Worm (Caenorhabditis elegans) whole organism, L1 larva: ENCODE results near the gene F49C12.5.
A peak's percentile ranks its signal among the peaks of the same experiment; 100 is the strongest.

Experiments used
- C04F5.9 ChIP-seq: sonication (generic microtip); optimal IDR thresholded peaks from 2 replicates; lab custom pipeline; 2016; ENCODE audit warnings: missing genetic modification characterization, missing compliant biosample characterization
- C16A3.4 ChIP-seq: fragments of 150-350 bp; optimal IDR thresholded peaks from 2 replicates; lab custom pipeline; 2014; ENCODE audit warnings: missing biosample characterization, missing genetic modification characterization
- alr-1 ChIP-seq: fragments of 200-800 bp; sonication (Bioruptor generic); optimal IDR thresholded peaks from 2 replicates; lab custom pipeline; 2018; ENCODE audit warnings: borderline replicate concordance, mild to moderate bottlenecking, missing genetic modification characterization, missing compliant biosample characterization
- blmp-1 ChIP-seq: fragments of 150-350 bp; optimal IDR thresholded peaks from 2 replicates; lab custom pipeline; 2014; ENCODE audit warnings: missing biosample characterization, missing genetic modification characterization
- ceh-63 ChIP-seq: fragments of 200-800 bp; sonication (Bioruptor generic); optimal IDR thresholded peaks from 2 replicates; lab custom pipeline; 2018; ENCODE audit warnings: mild to moderate bottlenecking, missing genetic modification characterization, missing compliant biosample characterization
- ceh-82 ChIP-seq, 3 experiments: fragments of 150-350 bp in 1 of 3; sonication (generic microtip) in 2 of 3; optimal IDR thresholded peaks; 2 replicates each; lab custom pipeline; 2014 to 2017; ENCODE audit warnings: missing biosample characterization in 3 of 3, missing genetic modification characterization in 3 of 3
- ceh-88 ChIP-seq: fragments of 200-800 bp; sonication (Bioruptor generic); IDR thresholded peaks from 2 replicates; pipeline ENCODE4 v1.3.6; 2022; ENCODE audit warnings: missing genetic modification characterization, missing compliant biosample characterization
- ceh-90 ChIP-seq: sonication (generic microtip); optimal IDR thresholded peaks from 2 replicates; lab custom pipeline; 2016; ENCODE audit warnings: missing genetic modification characterization, missing compliant biosample characterization
- dpl-1 ChIP-seq, 3 experiments: fragments of 150-350 bp in 2 of 3; sonication (generic microtip) in 1 of 3; optimal IDR thresholded peaks; 2 replicates each; lab custom pipeline; 2014 to 2017; ENCODE audit warnings: missing biosample characterization in 3 of 3, missing genetic modification characterization in 3 of 3, missing genetic modification reagents in 3 of 3
- efl-1 ChIP-seq, 4 experiments: fragments of 150-350 bp; optimal IDR thresholded peaks in 3 of 4; peaks in 1 of 4; 1 replicate in 1 of 4; 2 replicates in 3 of 4; lab custom pipeline; 2014; ENCODE audit warnings: missing biosample characterization in 2 of 4, missing genetic modification characterization in 2 of 4, missing genetic modification reagents in 2 of 4
- elt-2 ChIP-seq: sonication (generic microtip); optimal IDR thresholded peaks from 2 replicates; lab custom pipeline; 2016; ENCODE audit warnings: missing genetic modification characterization, mild to moderate bottlenecking, inconsistent platforms, missing compliant biosample characterization, missing genetic modification reagents
- elt-3 ChIP-seq, 6 experiments: fragments of 150-350 bp in 1 of 6; sonication (generic microtip); optimal IDR thresholded peaks; 2 replicates each; lab custom pipeline; 2017 to 2018; ENCODE audit warnings: missing biosample characterization in 6 of 6, missing genetic modification characterization in 6 of 6, inconsistent platforms in 1 of 6
- fkh-4 ChIP-seq: sonication (generic microtip); optimal IDR thresholded peaks from 2 replicates; lab custom pipeline; 2016; ENCODE audit warnings: missing compliant biosample characterization, missing genetic modification characterization, borderline replicate concordance
- grh-1 ChIP-seq: fragments of 200-800 bp; sonication (Bioruptor generic); IDR thresholded peaks from 2 replicates; pipeline ENCODE4 v1.3.6; 2022; ENCODE audit warnings: missing genetic modification reagents, missing genetic modification characterization, missing compliant biosample characterization
- irx-1 ChIP-seq: sonication (generic microtip); optimal IDR thresholded peaks from 2 replicates; lab custom pipeline; 2016; ENCODE audit warnings: missing genetic modification characterization, missing compliant biosample characterization
- lin-14 ChIP-seq: fragments of 200-800 bp; sonication (Bioruptor generic); optimal IDR thresholded peaks from 2 replicates; lab custom pipeline; 2018; ENCODE audit warnings: mild to moderate bottlenecking, missing genetic modification characterization, moderate library complexity, missing compliant biosample characterization
- lin-35 ChIP-seq, 2 experiments: fragments of 150-350 bp; optimal IDR thresholded peaks; 2 replicates each; lab custom pipeline; 2014; ENCODE audit warnings: missing biosample characterization in 2 of 2, missing genetic modification characterization in 2 of 2, missing genetic modification reagents in 2 of 2
- lsy-2 ChIP-seq, 2 experiments: fragments of 150-350 bp; optimal IDR thresholded peaks; 2 replicates each; lab custom pipeline; 2014; ENCODE audit warnings: missing biosample characterization in 2 of 2, missing genetic modification characterization in 2 of 2
- mab-9 ChIP-seq: fragments of 200-800 bp; sonication (Bioruptor generic); IDR thresholded peaks from 2 replicates; pipeline ENCODE4 v1.3.6; 2022; ENCODE audit warnings: missing genetic modification reagents, missing genetic modification characterization, missing compliant biosample characterization
- mdl-1 ChIP-seq, 2 experiments: fragments of 150-350 bp; optimal IDR thresholded peaks; 2 replicates each; lab custom pipeline; 2014 to 2017; ENCODE audit warnings: missing biosample characterization in 2 of 2, missing genetic modification characterization in 2 of 2, inconsistent platforms in 1 of 2
- mep-1 ChIP-seq: fragments of 150-350 bp; optimal IDR thresholded peaks from 2 replicates; lab custom pipeline; 2014; ENCODE audit warnings: missing biosample characterization, missing genetic modification characterization
- nhr-20 ChIP-seq: sonication (generic microtip); optimal IDR thresholded peaks from 2 replicates; lab custom pipeline; 2016; ENCODE audit warnings: mild to moderate bottlenecking, missing genetic modification characterization, missing compliant biosample characterization
- nhr-237 ChIP-seq: fragments of 150-350 bp; optimal IDR thresholded peaks from 2 replicates; lab custom pipeline; 2014; ENCODE audit warnings: missing biosample characterization, missing genetic modification characterization
- nhr-47 ChIP-seq: sonication (generic microtip); optimal IDR thresholded peaks from 2 replicates; lab custom pipeline; 2016; ENCODE audit warnings: mild to moderate bottlenecking, missing genetic modification characterization, moderate library complexity, missing compliant biosample characterization
- nhr-71 ChIP-seq: sonication (generic microtip); optimal IDR thresholded peaks from 2 replicates; lab custom pipeline; 2016; ENCODE audit warnings: mild to moderate bottlenecking, missing genetic modification characterization, moderate library complexity, missing compliant biosample characterization
- nhr-76 ChIP-seq: sonication (generic microtip); optimal IDR thresholded peaks from 2 replicates; lab custom pipeline; 2017; ENCODE audit warnings: missing biosample characterization, missing genetic modification characterization
- nhr-77 ChIP-seq: fragments of 150-350 bp; optimal IDR thresholded peaks from 2 replicates; lab custom pipeline; 2014; ENCODE audit warnings: missing biosample characterization, missing genetic modification characterization
- nhr-84 ChIP-seq: sonication (generic microtip); optimal IDR thresholded peaks from 2 replicates; lab custom pipeline; 2017; ENCODE audit warnings: missing biosample characterization, missing genetic modification characterization
- nhr-85 ChIP-seq: sonication (generic microtip); peaks from one replicate; lab custom pipeline; 2016; ENCODE audit warnings: missing genetic modification characterization, inconsistent platforms, missing compliant biosample characterization
- nhr-90 ChIP-seq: sonication (generic microtip); optimal IDR thresholded peaks from 2 replicates; lab custom pipeline; 2016; ENCODE audit warnings: mild to moderate bottlenecking, missing genetic modification characterization, missing compliant biosample characterization; ENCODE audit not compliant: poor library complexity
- rnt-1 ChIP-seq: sonication (generic microtip); optimal IDR thresholded peaks from 2 replicates; lab custom pipeline; 2016; ENCODE audit warnings: mild to moderate bottlenecking, missing genetic modification characterization, moderate library complexity, missing compliant biosample characterization
- snpc-4 ChIP-seq: fragments of 150-350 bp; optimal IDR thresholded peaks from 2 replicates; lab custom pipeline; 2014; ENCODE audit warnings: missing biosample characterization, missing genetic modification characterization
- snu-23 ChIP-seq: sonication (generic microtip); optimal IDR thresholded peaks from 2 replicates; lab custom pipeline; 2016; ENCODE audit warnings: missing genetic modification characterization, missing compliant biosample characterization
- swsn-7 ChIP-seq: sonication (generic microtip); optimal IDR thresholded peaks from 2 replicates; lab custom pipeline; 2016; ENCODE audit warnings: missing genetic modification characterization, missing compliant biosample characterization
- tbx-2 ChIP-seq: sonication (generic microtip); optimal IDR thresholded peaks from 2 replicates; lab custom pipeline; 2016; ENCODE audit warnings: missing genetic modification characterization, missing compliant biosample characterization
- xbp-1 ChIP-seq: sonication (generic microtip); optimal IDR thresholded peaks from 2 replicates; lab custom pipeline; 2016; ENCODE audit warnings: missing genetic modification characterization, missing compliant biosample characterization
- zag-1 ChIP-seq: fragments of 150-350 bp; optimal IDR thresholded peaks from 2 replicates; lab custom pipeline; 2014; ENCODE audit warnings: missing biosample characterization, missing genetic modification characterization

The F49C12.5 gene

DNA sequence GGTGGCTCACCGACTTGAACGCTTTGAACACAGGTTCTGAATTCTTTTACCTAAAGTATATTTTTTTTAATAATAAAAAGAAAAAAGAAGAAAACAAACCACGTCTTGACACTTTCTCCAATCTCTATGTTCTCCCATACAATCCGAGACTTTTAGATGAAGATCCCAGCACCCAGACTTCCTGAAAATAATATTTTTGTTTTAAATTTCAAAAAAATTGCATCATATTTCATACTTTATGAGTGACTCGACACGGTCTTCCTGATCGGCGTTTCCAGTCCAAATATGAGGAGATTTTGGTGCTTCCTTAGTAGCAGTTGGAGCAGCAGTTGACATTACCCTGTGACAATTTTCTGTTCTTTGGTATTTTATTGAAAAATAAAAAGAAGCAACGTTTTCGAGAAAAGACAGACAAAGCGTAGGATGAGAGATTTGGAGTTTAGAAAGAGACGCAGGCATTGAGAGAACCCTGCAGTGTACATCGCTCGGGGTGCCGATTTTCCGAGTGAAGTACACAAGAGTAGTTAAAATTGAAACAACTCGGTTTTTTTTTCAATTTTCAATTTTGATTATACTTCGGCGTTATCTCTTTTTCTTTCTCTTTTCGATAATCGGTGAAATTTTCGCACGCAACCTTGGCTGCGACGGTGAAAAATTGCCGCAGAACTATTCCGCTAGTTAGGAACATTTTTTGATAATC, 31.0 kb downstream of the F49C12.5 start, which contains the start of the genes coa-4 and T20D3.14:
TSS of gene coa-4 (minus strand) at position 51 of the 700 bp plus-strand sequence.
TSS of gene T20D3.14 (minus strand) at position 358 of the 700 bp plus-strand sequence.
- TF ChIP-seq C04F5.9 (tag; lab: Kevin White, UChicago) (no peak), nhr-76 (tag; lab: Kevin White, UChicago) (no peak), elt-2 (peak; percentile 17), snpc-4 (tag; lab: Kevin White, UChicago) (peak; percentile 1), xbp-1 (tag; lab: Kevin White, UChicago) (peak; percentile 48), nhr-20 (tag; lab: Kevin White, UChicago) (peak; percentile 64), blmp-1 (tag; lab: Kevin White, UChicago) (peak; percentile 39), fkh-4 (no peak), C16A3.4 (tag; lab: Kevin White, UChicago) (peak; percentile 38), rnt-1 (peak; percentile 33), lsy-2 (tag; optimal IDR thresholded peaks at IDR 0.05; lab: Kevin White, UChicago) (peak; percentile 53 to 58), ceh-90 (tag; lab: Kevin White, UChicago) (no peak), ceh-63 (no peak), nhr-84 (no peak), nhr-90 (tag; lab: Kevin White, UChicago) (no peak), nhr-85 (tag; lab: Kevin White, UChicago) (peak; percentile 55), swsn-7 (tag; lab: Kevin White, UChicago) (peak; percentile 39), zag-1 (tag; lab: Kevin White, UChicago) (no peak), mab-9 (no peak), nhr-47 (tag; lab: Kevin White, UChicago) (peak; percentile 43), nhr-77 (tag; lab: Kevin White, UChicago) (peak; percentile 11), nhr-71 (tag; lab: Kevin White, UChicago) (peak; percentile 71), irx-1 (peak; percentile 9), dpl-1 (GFP tag; optimal IDR thresholded peaks at IDR 0.05; lab: Kevin White, UChicago) (peak in 2 of 3 experiments; percentile 17 to 48), alr-1 (tag; lab: Kevin White, UChicago) (no peak), mep-1 (tag; lab: Kevin White, UChicago) (peak; percentile 41), ceh-88 (GFP tag; lab: Robert Waterston, UW) (no peak), tbx-2 (tag; lab: Kevin White, UChicago) (peak; percentile 43), elt-3 (tag; optimal IDR thresholded peaks at IDR 0.05; lab: Kevin White, UChicago) (peak in 1 of 6 experiments; percentile 43), lin-14 (GFP tag; lab: Kevin White, UChicago) (peak; percentile 75), lin-35 (GFP tag; optimal IDR thresholded peaks at IDR 0.05; lab: Kevin White, UChicago) (peak; percentile 41 to 64), efl-1 (optimal IDR thresholded peaks at IDR 0.05; lab: Kevin White, UChicago) (peak; percentile 50 to 57), efl-1 (GFP tag; optimal IDR thresholded peaks at IDR 0.05 in 1 of 2; lab: Kevin White, UChicago) (peak; percentile 43 to 83), snu-23 (GFP tag; lab: Kevin White, UChicago) (peak; percentile 75), ceh-82 (tag; optimal IDR thresholded peaks at IDR 0.05; lab: Kevin White, UChicago) (peak in 2 of 3 experiments; percentile 6 to 26), mdl-1 (tag; optimal IDR thresholded peaks at IDR 0.05; lab: Kevin White, UChicago) (peak in 1 of 2 experiments; percentile 54), nhr-237 (no peak)

DNA sequence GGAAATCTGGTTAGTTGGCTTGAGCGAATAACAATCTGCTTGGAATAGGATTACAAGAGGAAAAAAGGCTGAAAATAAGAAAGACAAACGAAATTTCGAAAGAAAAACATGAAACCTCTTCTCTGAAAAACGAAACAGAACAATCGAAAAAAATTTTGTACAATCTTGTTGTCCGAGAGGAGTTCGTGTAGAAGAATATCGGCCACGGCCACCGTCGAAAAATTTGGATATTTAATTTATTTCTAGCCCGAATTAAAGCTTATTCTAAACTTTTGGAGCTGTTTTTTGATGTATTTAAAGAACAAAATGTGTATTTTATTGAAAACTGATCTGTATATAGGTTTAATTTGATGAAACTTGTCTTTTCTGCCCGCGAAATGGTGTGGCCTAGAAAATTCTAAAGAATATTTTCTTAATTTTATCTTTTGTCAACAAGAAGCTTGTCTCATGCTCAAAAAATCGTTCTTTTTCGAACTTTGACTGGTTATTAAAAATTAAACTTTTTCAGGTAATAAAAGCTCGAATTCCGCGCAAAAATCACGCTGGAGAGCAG, 31.9 kb downstream of the F49C12.5 start, which contains the start of gene T20D3.5:
TSS of gene T20D3.5 (plus strand) at position 503 of the 553 bp plus-strand sequence.
- TF ChIP-seq grh-1 (GFP tag; lab: Robert Waterston, UW) (no peak), rnt-1 (peak; percentile 13)
- TF ChIP-seq, all 84 proteins: peak for 1
